Worm (Caenorhabditis elegans) whole organism, late embryonic: ENCODE measurements around the gene W06A7.2.

Experiments used
- C08G9.2 ChIP-seq: sonication (generic microtip); optimal IDR thresholded peaks from 2 replicates; lab custom pipeline; 2016; ENCODE audit warnings: mild to moderate bottlenecking, missing genetic modification characterization, moderate library complexity, missing compliant biosample characterization
- K02D7.2 ChIP-seq: sonication (generic microtip); optimal IDR thresholded peaks from 2 replicates; lab custom pipeline; 2017; ENCODE audit warnings: mild to moderate bottlenecking, missing genetic modification characterization, missing compliant biosample characterization
- T23F11.4 ChIP-seq: fragments of 200-800 bp; sonication (Bioruptor generic); optimal IDR thresholded peaks from 2 replicates; lab custom pipeline; 2018; ENCODE audit warnings: mild to moderate bottlenecking, missing genetic modification characterization, missing compliant biosample characterization
- Y22D7AL.16 ChIP-seq: sonication (generic microtip); optimal IDR thresholded peaks from 2 replicates; lab custom pipeline; 2016; ENCODE audit warnings: missing genetic modification characterization, missing compliant biosample characterization
- ahr-1 ChIP-seq: sonication (generic microtip); optimal IDR thresholded peaks from 2 replicates; lab custom pipeline; 2016; ENCODE audit warnings: missing genetic modification characterization, missing compliant biosample characterization
- ceh-14 ChIP-seq: sonication (generic microtip); optimal IDR thresholded peaks from 2 replicates; lab custom pipeline; 2016; ENCODE audit warnings: missing genotype, missing genetic modification characterization, missing compliant biosample characterization
- ceh-18 ChIP-seq: sonication (generic microtip); optimal IDR thresholded peaks from 2 replicates; lab custom pipeline; 2016; ENCODE audit warnings: missing genetic modification characterization, missing compliant biosample characterization
- ceh-19 ChIP-seq: fragments of 200-800 bp; sonication (Bioruptor generic); optimal IDR thresholded peaks from 2 replicates; lab custom pipeline; 2018; ENCODE audit warnings: mild to moderate bottlenecking, missing genetic modification characterization, missing compliant biosample characterization
- ceh-2 ChIP-seq: sonication (generic microtip); optimal IDR thresholded peaks from 2 replicates; lab custom pipeline; 2016; ENCODE audit warnings: missing genotype, missing genetic modification characterization, missing compliant biosample characterization
- ceh-24 ChIP-seq: sonication (generic microtip); optimal IDR thresholded peaks from 2 replicates; lab custom pipeline; 2016; ENCODE audit warnings: mild to moderate bottlenecking, missing genetic modification characterization, missing compliant biosample characterization
- ceh-31 ChIP-seq: sonication (generic microtip); optimal IDR thresholded peaks from 2 replicates; lab custom pipeline; 2016; ENCODE audit warnings: missing genetic modification characterization, missing compliant biosample characterization
- ceh-45 ChIP-seq: fragments of 200-800 bp; sonication (Bioruptor generic); IDR thresholded peaks from 2 replicates; pipeline ENCODE4 v1.3.6; 2022; ENCODE audit warnings: missing genetic modification reagents, missing genetic modification characterization, missing compliant biosample characterization
- ceh-48 ChIP-seq: sonication (generic microtip); optimal IDR thresholded peaks from 2 replicates; lab custom pipeline; 2016; ENCODE audit warnings: missing genetic modification characterization, inconsistent platforms, missing compliant biosample characterization
- ceh-6 ChIP-seq: fragments of 200-800 bp; sonication (Bioruptor generic); optimal IDR thresholded peaks from 2 replicates; lab custom pipeline; 2018; ENCODE audit warnings: mild to moderate bottlenecking, missing genetic modification characterization, missing compliant biosample characterization
- dmd-4 ChIP-seq: sonication (generic microtip); optimal IDR thresholded peaks from 2 replicates; lab custom pipeline; 2016; ENCODE audit warnings: borderline replicate concordance, missing genetic modification characterization, missing compliant biosample characterization
- elt-4 ChIP-seq: sonication (generic microtip); optimal IDR thresholded peaks from 2 replicates; lab custom pipeline; 2016; ENCODE audit warnings: missing genetic modification characterization, missing compliant biosample characterization
- ets-4 ChIP-seq: sonication (generic microtip); optimal IDR thresholded peaks from 2 replicates; lab custom pipeline; 2016; ENCODE audit warnings: missing genetic modification characterization, missing compliant biosample characterization
- eyg-1 ChIP-seq: sonication (generic microtip); optimal IDR thresholded peaks from 2 replicates; lab custom pipeline; 2016; ENCODE audit warnings: missing genotype, missing genetic modification characterization, missing compliant biosample characterization
- fax-1 ChIP-seq: sonication (generic microtip); optimal IDR thresholded peaks from 2 replicates; lab custom pipeline; 2016; ENCODE audit warnings: missing genotype, missing genetic modification characterization, missing compliant biosample characterization
- fkh-10 ChIP-seq: fragments of 150-350 bp; optimal IDR thresholded peaks from 2 replicates; lab custom pipeline; 2014; ENCODE audit warnings: missing biosample characterization, missing genetic modification reagents, missing genetic modification characterization
- gmeb-2 ChIP-seq: sonication (generic microtip); optimal IDR thresholded peaks from 2 replicates; lab custom pipeline; 2016; ENCODE audit warnings: missing genetic modification characterization, inconsistent platforms, missing compliant biosample characterization
- hlh-13 ChIP-seq: fragments of 200-800 bp; sonication (Bioruptor generic); optimal IDR thresholded peaks from 2 replicates; lab custom pipeline; 2018; ENCODE audit warnings: mild to moderate bottlenecking, missing genetic modification characterization, missing compliant biosample characterization
- hlh-30 ChIP-seq: sonication (generic microtip); optimal IDR thresholded peaks from 2 replicates; lab custom pipeline; 2017; ENCODE audit warnings: antibody characterized with exemption, missing genetic modification characterization, missing compliant biosample characterization; ENCODE audit not compliant: insufficient read depth
- hlh-6 ChIP-seq: sonication (generic microtip); optimal IDR thresholded peaks from 2 replicates; lab custom pipeline; 2016; ENCODE audit warnings: missing genotype, missing genetic modification characterization, missing compliant biosample characterization
- lin-11 ChIP-seq: fragments of 200-800 bp; sonication (Bioruptor generic); optimal IDR thresholded peaks from 2 replicates; lab custom pipeline; 2018; ENCODE audit warnings: mild to moderate bottlenecking, missing genetic modification characterization, missing compliant biosample characterization
- madf-2 ChIP-seq: sonication (generic microtip); optimal IDR thresholded peaks from 2 replicates; lab custom pipeline; 2017; ENCODE audit warnings: missing genetic modification characterization, missing compliant biosample characterization
- nfya-1 ChIP-seq: sonication (generic microtip); optimal IDR thresholded peaks from 2 replicates; lab custom pipeline; 2017; ENCODE audit warnings: missing genetic modification characterization, mild to moderate bottlenecking, missing compliant biosample characterization, antibody characterized with exemption, moderate library complexity
- nhr-232 ChIP-seq: sonication (generic microtip); optimal IDR thresholded peaks from 2 replicates; lab custom pipeline; 2016; ENCODE audit warnings: missing genetic modification characterization, missing compliant biosample characterization
- npax-4 ChIP-seq: sonication (generic microtip); optimal IDR thresholded peaks from 2 replicates; lab custom pipeline; 2016; ENCODE audit warnings: missing genetic modification characterization, missing compliant biosample characterization
- pag-3 ChIP-seq: sonication (generic microtip); optimal IDR thresholded peaks from 2 replicates; lab custom pipeline; 2016; ENCODE audit warnings: missing compliant biosample characterization, missing genetic modification characterization, borderline replicate concordance
- pat-9 ChIP-seq: fragments of 200-800 bp; sonication (Bioruptor generic); optimal IDR thresholded peaks from 2 replicates; lab custom pipeline; 2018; ENCODE audit warnings: mild to moderate bottlenecking, missing genetic modification characterization, moderate library complexity, missing compliant biosample characterization
- pha-2 ChIP-seq: sonication (generic microtip); optimal IDR thresholded peaks from 2 replicates; lab custom pipeline; 2017; ENCODE audit warnings: mild to moderate bottlenecking, missing genetic modification characterization, missing compliant biosample characterization
- pha-4 ChIP-seq: fragments of 150-350 bp; optimal IDR thresholded peaks from 2 replicates; lab custom pipeline; 2018; ENCODE audit warnings: missing biosample characterization, missing genetic modification reagents, missing genetic modification characterization
- ref-2 ChIP-seq: sonication (generic microtip); optimal IDR thresholded peaks from 2 replicates; lab custom pipeline; 2016; ENCODE audit warnings: missing genetic modification characterization, missing compliant biosample characterization
- rnt-1 ChIP-seq: sonication (generic microtip); optimal IDR thresholded peaks from 2 replicates; lab custom pipeline; 2016; ENCODE audit warnings: missing genetic modification characterization, missing compliant biosample characterization
- sox-4 ChIP-seq: sonication (generic microtip); optimal IDR thresholded peaks from 2 replicates; lab custom pipeline; 2017; ENCODE audit warnings: mild to moderate bottlenecking, missing genetic modification characterization, inconsistent platforms, missing compliant biosample characterization
- tbx-2 ChIP-seq: sonication (generic microtip); optimal IDR thresholded peaks from 2 replicates; lab custom pipeline; 2016; ENCODE audit warnings: missing genetic modification characterization, missing compliant biosample characterization
- ttx-3 ChIP-seq: sonication (generic microtip); optimal IDR thresholded peaks from 2 replicates; lab custom pipeline; 2016; ENCODE audit warnings: missing genetic modification reagents, missing genetic modification characterization, missing compliant biosample characterization
- unc-3 ChIP-seq, 2 experiments: fragments of 200-800 bp in 1 of 2; sonication (Bioruptor generic) in 1 of 2; sonication (generic microtip) in 1 of 2; conservative IDR thresholded peaks in 1 of 2; optimal IDR thresholded peaks in 1 of 2; 2 replicates each; pipeline versions ENCODE4 v1.3.6 to Lab custom; 2016 to 2022; ENCODE audit warnings: missing compliant biosample characterization in 2 of 2, missing genetic modification characterization in 2 of 2, missing genetic modification reagents in 1 of 2
- unc-42 ChIP-seq: sonication (generic microtip); optimal IDR thresholded peaks from 2 replicates; lab custom pipeline; 2016; ENCODE audit warnings: missing genotype, missing genetic modification characterization, missing compliant biosample characterization
- unc-55 ChIP-seq: sonication (generic microtip); optimal IDR thresholded peaks from 2 replicates; lab custom pipeline; 2017; ENCODE audit warnings: missing biosample characterization, missing genetic modification reagents, missing genetic modification characterization

Gene W06A7.2

DNA sequence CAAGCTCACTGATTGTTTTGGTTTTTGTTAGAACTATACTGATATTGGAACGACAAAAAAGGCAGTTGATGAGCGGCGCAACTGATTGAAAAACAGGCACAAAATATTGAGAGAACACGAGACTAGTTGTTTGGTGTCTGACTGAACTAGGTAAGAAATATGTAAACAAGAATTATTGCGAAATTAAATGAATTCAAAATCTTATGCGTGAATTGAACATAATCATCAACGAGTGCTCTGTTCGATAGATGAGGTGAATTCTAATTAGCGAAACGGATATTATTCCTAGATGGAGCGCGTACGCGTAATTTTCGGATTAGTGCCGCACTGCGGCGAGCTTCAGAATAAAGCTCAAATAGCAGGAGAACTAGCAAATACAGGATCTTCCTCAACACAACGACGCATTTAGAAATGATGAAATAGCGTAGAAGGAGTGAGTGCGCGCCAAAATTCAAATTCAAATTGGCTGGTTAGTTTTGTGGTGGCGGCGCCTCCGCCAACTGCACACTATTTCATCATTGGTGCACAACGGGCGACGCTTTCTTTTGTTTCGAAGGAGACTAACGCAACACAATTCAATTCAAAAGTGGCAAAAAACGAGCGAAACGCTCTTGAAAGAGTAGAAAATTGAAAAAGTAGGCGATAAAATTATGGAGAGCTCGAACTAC lies 10.6 kb downstream of the W06A7.2 start:
- TF ChIP-seq rnt-1 (tag; lab: Kevin White, UChicago) (no peak), hlh-6 (tag; lab: Kevin White, UChicago) (no peak), dmd-4 (tag; lab: Kevin White, UChicago) (no peak), pat-9 (tag; lab: Kevin White, UChicago) (no peak), ceh-31 (tag; lab: Kevin White, UChicago) (peak; percentile 22), nhr-232 (tag; lab: Kevin White, UChicago) (no peak), ttx-3 (tag; lab: Kevin White, UChicago) (no peak), elt-4 (tag; lab: Kevin White, UChicago) (no peak), C08G9.2 (tag; lab: Kevin White, UChicago) (no peak), fkh-10 (no peak), unc-42 (tag; lab: Kevin White, UChicago) (peak; percentile 62), lin-11 (tag; lab: Kevin White, UChicago) (no peak), unc-3 (GFP tag; conservative IDR thresholded peaks at IDR 0.05; lab: Robert Waterston, UW) (no peak), unc-3 (tag; optimal IDR thresholded peaks at IDR 0.05; lab: Kevin White, UChicago) (no peak), tbx-2 (tag; lab: Kevin White, UChicago) (no peak), K02D7.2 (tag; lab: Kevin White, UChicago) (no peak), hlh-13 (GFP tag; lab: Kevin White, UChicago) (no peak), ref-2 (tag; lab: Kevin White, UChicago) (no peak)
- TF ChIP-seq, all 69 proteins: peak for 2

DNA sequence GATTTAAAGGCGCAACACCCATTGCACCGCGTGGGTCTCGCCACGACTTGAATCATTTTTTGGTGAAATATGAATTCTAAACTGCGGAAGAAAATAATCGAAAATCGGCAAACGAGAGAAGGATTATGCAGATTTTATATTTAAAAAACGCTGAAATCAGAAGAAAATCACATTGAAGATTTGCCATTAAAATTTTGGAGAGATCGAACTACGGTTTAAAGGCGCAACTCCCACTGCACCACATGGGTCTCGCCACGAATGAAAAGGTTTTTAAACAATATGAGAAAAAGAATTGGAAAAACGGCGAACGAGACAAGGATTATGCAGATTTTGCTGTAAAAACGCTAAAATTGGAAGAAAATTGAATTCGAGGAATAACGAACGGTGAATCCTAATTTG lies 11.1 kb downstream of the W06A7.2 start:
- TF ChIP-seq lin-11 (tag; lab: Kevin White, UChicago) (no peak), pag-3 (no peak), ets-4 (tag; lab: Kevin White, UChicago) (no peak), ceh-45 (GFP tag; lab: Robert Waterston, UW) (no peak), pha-2 (tag; lab: Kevin White, UChicago) (no peak), sox-4 (tag; lab: Kevin White, UChicago) (no peak), T23F11.4 (GFP tag; lab: Kevin White, UChicago) (no peak), hlh-30 (no peak), pha-4 (no peak), rnt-1 (tag; lab: Kevin White, UChicago) (no peak), eyg-1 (tag; lab: Kevin White, UChicago) (no peak), fkh-10 (no peak)
- TF ChIP-seq, all 69 proteins: peak for 0

DNA sequence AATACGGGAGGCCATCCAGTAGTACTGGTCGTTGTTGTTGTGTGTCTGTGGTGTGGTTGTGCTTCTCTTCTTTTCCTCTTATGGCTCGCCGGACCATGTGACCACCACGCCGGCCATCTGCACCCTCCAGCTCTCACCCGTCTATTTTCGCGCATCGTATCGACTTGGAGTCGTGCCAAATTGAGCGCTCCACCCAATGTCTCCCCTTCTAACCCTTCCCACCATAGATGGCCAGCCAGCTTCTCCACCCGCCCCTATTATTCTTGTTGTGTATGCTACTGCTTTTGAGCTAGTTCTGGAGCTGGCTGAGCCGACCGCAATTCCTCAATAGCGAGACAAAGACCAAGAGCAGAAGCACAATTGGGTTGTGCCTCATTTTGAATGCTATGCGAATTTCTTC lies 11.6 kb downstream of the W06A7.2 start:
- TF ChIP-seq ceh-48 (tag; lab: Kevin White, UChicago) (peak; percentile 59), nhr-232 (tag; lab: Kevin White, UChicago) (no peak), npax-4 (tag; lab: Kevin White, UChicago) (no peak), fax-1 (tag; lab: Kevin White, UChicago) (no peak), Y22D7AL.16 (tag; lab: Kevin White, UChicago) (no peak), lin-11 (tag; lab: Kevin White, UChicago) (no peak), ceh-31 (tag; lab: Kevin White, UChicago) (peak; percentile 80), unc-55 (GFP tag; lab: Kevin White, UChicago) (peak; percentile 37), ceh-6 (GFP tag; lab: Kevin White, UChicago) (peak; percentile 13), ceh-24 (tag; lab: Kevin White, UChicago) (no peak), nfya-1 (tag; lab: Kevin White, UChicago) (peak; percentile 27), K02D7.2 (tag; lab: Kevin White, UChicago) (no peak), ceh-2 (tag; lab: Kevin White, UChicago) (no peak), ahr-1 (no peak), madf-2 (tag; lab: Kevin White, UChicago) (no peak), unc-42 (tag; lab: Kevin White, UChicago) (peak; percentile 68), tbx-2 (tag; lab: Kevin White, UChicago) (peak; percentile 55), ceh-14 (tag; lab: Kevin White, UChicago) (peak; percentile 39), gmeb-2 (tag; lab: Kevin White, UChicago) (no peak), ref-2 (tag; lab: Kevin White, UChicago) (peak; percentile 11), dmd-4 (tag; lab: Kevin White, UChicago) (no peak), hlh-13 (GFP tag; lab: Kevin White, UChicago) (no peak), ceh-19 (GFP tag; lab: Kevin White, UChicago) (peak; percentile 45), ceh-18 (tag; lab: Kevin White, UChicago) (peak; percentile 43), rnt-1 (tag; lab: Kevin White, UChicago) (no peak), hlh-30 (peak; percentile 80), ceh-45 (GFP tag; lab: Robert Waterston, UW) (no peak)
- TF ChIP-seq, all 69 proteins: peak for 12
